Worm (Caenorhabditis elegans): ENCODE measurements around the gene mbr-1.

Gene mbr-1

DNA sequence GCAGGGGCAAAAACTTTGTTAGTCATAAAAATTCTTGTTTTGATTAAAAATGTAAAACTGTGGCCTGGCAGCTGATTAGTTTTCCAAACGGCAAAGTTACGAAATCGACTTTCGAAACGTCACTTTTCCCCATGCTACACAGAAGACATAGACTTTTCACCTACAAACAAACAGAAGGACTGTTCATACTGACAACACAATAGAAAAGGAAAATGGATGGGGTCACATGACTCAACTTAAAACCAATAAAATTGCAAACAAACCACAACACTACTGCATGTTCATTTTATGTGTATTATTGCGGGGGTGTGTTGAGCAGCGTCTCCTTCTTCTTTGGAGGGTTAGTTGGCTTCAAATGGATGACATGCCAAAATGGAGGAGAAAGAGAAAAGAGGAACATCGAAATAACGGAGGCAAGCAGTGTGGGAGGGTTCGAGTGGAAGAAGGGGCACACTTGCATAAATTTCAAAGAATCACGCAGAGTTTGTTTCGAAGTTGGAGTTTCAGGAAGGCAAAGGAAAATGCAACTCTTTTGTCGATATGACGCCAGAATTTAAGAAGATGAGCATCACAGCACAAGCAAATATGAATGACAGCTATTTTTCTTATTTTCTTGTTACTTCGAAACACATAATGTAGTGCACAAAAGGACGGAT, 43.6 kb downstream of the mbr-1 start (continued):
- peak; percentile 31 for TF ChIP-seq ceh-27 (GFP tag; optimal IDR thresholded peaks at IDR 0.05)

DNA sequence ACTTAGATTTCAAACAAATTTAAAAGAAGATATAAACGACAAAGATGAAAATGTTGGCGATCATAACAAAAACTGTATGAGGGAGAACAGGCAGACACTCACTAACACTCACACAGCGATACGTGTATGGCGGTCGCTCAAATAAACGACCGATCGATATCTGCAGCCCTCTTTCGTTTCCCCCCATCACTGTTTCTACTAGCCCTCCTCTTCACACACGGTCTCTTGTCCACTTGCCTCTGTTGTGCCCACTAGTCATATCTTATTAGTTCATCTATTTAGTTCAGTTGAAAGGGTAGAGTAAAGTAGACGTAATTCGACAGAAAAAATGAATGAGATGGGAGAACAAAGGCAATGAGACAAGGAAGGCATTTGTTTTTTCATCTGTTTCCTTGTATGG, 44.3 kb downstream of the mbr-1 start:
- TF ChIP-seq ztf-6 (GFP tag; IDR thresholded peaks at IDR 0.05) (no peak), snpc-1.3 (tag; optimal IDR thresholded peaks at IDR 0.05; ENCODE audit: insufficient read depth) (no peak), ztf-22 (GFP tag; optimal IDR thresholded peaks at IDR 0.05) (no peak), ama-1 (optimal IDR thresholded peaks at IDR 0.05) (peak; percentile 3), ama-1 (GFP tag; optimal IDR thresholded peaks at IDR 0.05) (no peak), lin-40 (tag; optimal IDR thresholded peaks at IDR 0.05) (peak; percentile 48), F39B2.1 (GFP tag; IDR thresholded peaks at IDR 0.05) (no peak), ZK185.1 (tag; optimal IDR thresholded peaks at IDR 0.05; ENCODE audit: poor library complexity, severe bottlenecking) (peak; percentile 4), rec-8 (tag; optimal IDR thresholded peaks at IDR 0.05) (no peak), pbrm-1 (GFP tag; IDR thresholded peaks at IDR 0.05) (no peak), hmg-1.2 (GFP tag; IDR thresholded peaks at IDR 0.05) (peak; percentile 26; the same call in 1 of the 2 replicates), ceh-27 (GFP tag; optimal IDR thresholded peaks at IDR 0.05) (peak; percentile 58)

DNA sequence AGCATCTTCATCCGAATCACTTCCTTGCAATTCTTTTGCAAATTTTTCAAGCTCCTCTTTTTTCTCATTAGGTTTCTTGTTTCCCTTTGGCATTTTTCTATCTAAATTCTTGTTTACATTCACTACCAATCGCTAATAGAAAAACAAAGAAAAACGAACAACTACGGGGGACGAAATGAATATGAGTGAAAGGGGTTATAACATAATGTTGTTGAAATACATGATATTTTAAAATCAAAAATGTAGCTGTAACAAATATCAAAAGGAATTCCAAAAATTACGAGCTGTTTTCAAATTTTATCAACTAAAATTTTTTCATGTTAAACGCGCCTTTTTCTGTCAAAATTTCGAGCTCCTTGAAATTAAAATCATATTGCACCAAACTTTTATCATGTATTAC, 44.8 kb downstream of the mbr-1 start, which contains the start of gene F13E6.1:
F13E6.1 (minus strand) TSS at position 101 of the 400 bp plus-strand sequence.
- TF ChIP-seq Y56A3A.18 (GFP tag; IDR thresholded peaks at IDR 0.05) (no peak), bed-1 (GFP tag; IDR thresholded peaks at IDR 0.05) (no peak), attf-3 (GFP tag; conservative IDR thresholded peaks at IDR 0.05) (no peak), fkh-3 (tag; optimal IDR thresholded peaks at IDR 0.05) (no peak), somi-1 (GFP tag; optimal IDR thresholded peaks at IDR 0.05) (no peak), rcor-1 (GFP tag; IDR thresholded peaks at IDR 0.05) (no peak), mcd-1 (GFP tag; IDR thresholded peaks at IDR 0.05) (no peak), attf-5 (GFP tag; optimal IDR thresholded peaks at IDR 0.05) (no peak), Y95B8A.8 (GFP tag; IDR thresholded peaks at IDR 0.05) (no peak), cebp-1 (GFP tag; IDR thresholded peaks at IDR 0.05) (no peak), cebp-1 (tag; optimal IDR thresholded peaks at IDR 0.05) (no peak), ceh-40 (GFP tag; IDR thresholded peaks at IDR 0.05) (no peak), ztf-28 (GFP tag; IDR thresholded peaks at IDR 0.05) (no peak), K11D2.4 (GFP tag; IDR thresholded peaks at IDR 0.05) (no peak), egl-44 (GFP tag; IDR thresholded peaks at IDR 0.05) (no peak), lin-35 (GFP tag; optimal IDR thresholded peaks at IDR 0.05) (no peak), F55B11.4 (tag; optimal IDR thresholded peaks at IDR 0.05; ENCODE audit: borderline replicate concordance, insufficient read depth) (no peak), atf-7 (tag; optimal IDR thresholded peaks at IDR 0.05) (no peak), egrh-3 (GFP tag; IDR thresholded peaks at IDR 0.05) (no peak)

DNA sequence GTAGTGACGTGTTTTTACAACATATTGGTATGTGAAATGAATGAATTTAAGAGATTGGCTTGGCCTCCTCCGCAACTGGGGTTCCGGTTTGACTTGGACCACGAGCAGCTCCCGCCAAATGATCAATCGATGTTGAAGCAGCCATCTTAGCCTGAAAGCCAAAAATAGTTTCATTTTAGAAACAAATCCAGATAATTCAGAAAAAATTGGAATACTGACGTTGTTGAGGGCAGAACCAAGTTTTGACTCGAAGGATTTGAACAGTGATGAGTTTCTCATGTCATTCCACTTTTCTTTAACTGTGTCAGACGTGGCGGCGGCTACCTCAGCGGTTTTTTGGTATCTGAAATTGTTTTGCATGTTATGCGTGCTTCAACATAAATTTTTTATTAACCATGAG, 45.9 kb downstream of the mbr-1 start:
- TF ChIP-seq mcd-1 (GFP tag; IDR thresholded peaks at IDR 0.05) (no peak), ZK185.1 (tag; optimal IDR thresholded peaks at IDR 0.05; ENCODE audit: poor library complexity, severe bottlenecking) (no peak), madf-10 (tag; optimal IDR thresholded peaks at IDR 0.05) (no peak), nhr-120 (GFP tag; IDR thresholded peaks at IDR 0.05) (no peak), attf-6 (GFP tag; IDR thresholded peaks at IDR 0.05) (no peak), unc-62 (GFP tag; optimal IDR thresholded peaks at IDR 0.05) (no peak), nfyb-1 (GFP tag; IDR thresholded peaks at IDR 0.05) (0 out of 2 replicates have a peak, but pooled peaks have one; percentile 15), xnd-1 (tag; optimal IDR thresholded peaks at IDR 0.05) (no peak)
